Fruit fly (Drosophila melanogaster): ENCODE measurements around the gene CG31550.

The CG31550 gene

DNA sequence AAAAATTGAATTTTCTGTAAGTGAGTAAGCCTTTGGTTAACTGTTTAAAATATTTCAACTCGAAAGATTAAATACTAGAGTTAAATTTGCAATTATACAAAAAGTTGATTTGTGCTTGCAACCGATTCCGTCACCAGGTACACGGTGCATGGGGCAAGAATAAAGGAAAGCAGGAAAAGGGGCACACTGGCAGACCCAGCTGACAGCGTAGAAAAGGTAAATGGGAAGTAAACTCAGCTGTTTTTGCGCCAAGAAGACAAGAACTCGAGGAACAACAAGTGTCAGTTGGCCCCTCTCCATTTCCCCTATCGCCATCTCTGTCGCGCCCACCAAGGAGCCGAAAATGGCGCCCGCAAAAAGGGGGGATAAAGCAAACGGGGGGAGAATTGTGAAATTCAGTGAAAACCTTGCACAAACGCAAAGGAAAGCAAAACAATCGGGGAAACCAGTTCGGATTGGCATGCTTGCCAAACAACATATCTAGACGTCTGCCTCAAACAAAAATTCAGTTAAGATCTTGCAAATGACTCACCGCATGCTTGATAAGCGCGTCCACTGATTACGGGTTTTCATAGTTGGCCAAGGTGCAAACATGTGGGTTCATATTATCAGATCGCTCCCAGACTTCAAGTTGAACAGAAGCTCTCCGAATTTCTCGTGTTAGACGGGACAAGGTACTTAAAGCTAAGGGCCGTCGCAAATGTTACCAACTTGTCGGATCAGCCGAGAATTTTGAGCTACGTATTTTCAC, 22.0 kb upstream of the CG31550 start (continued):
- TF ChIP-seq CG30431 (GFP tag; optimal IDR thresholded peaks at IDR 0.05) (no peak), CTCF (GFP tag; optimal IDR thresholded peaks at IDR 0.05) (no peak), CG6689 (GFP tag; IDR thresholded peaks at IDR 0.05) (0 out of 2 replicates have a peak, but pooled peaks have one; percentile 7), NC2α (GFP tag; optimal IDR thresholded peaks at IDR 0.05) (no peak), nom (GFP tag; optimal IDR thresholded peaks at IDR 0.05) (peak; percentile 50), Hmx (GFP tag; optimal IDR thresholded peaks at IDR 0.05) (no peak), Rfx (GFP tag; IDR thresholded peaks at IDR 0.05) (no peak), CG10543 (GFP tag; optimal IDR thresholded peaks at IDR 0.05) (no peak), dimm (GFP tag; IDR thresholded peaks at IDR 0.05) (no peak), fd3F (GFP tag; optimal IDR thresholded peaks at IDR 0.05) (no peak), gt (GFP tag; IDR thresholded peaks at IDR 0.05) (no peak), CG34224 (GFP tag; IDR thresholded peaks at IDR 0.05; ENCODE audit: partially characterized antibody) (no peak), Meics (GFP tag; optimal IDR thresholded peaks at IDR 0.05) (no peak), btn (GFP tag; optimal IDR thresholded peaks at IDR 0.05) (no peak), wor (GFP tag; IDR thresholded peaks at IDR 0.05) (no peak), Dp (GFP tag; optimal IDR thresholded peaks at IDR 0.05) (peak; percentile 29), Stat92E (GFP tag; optimal IDR thresholded peaks at IDR 0.05) (peak in 1 of 3 experiments; percentile 30), gfzf (GFP tag; optimal IDR thresholded peaks at IDR 0.05) (peak; percentile 86), CG17829 (tag; optimal IDR thresholded peaks at IDR 0.05) (peak; percentile 11), HLH4C (GFP tag; IDR thresholded peaks at IDR 0.05; ENCODE audit: partially characterized antibody) (no peak), bbx (GFP tag; IDR thresholded peaks at IDR 0.05; ENCODE audit: partially characterized antibody) (peak; percentile 22; the same call in 1 of the 2 replicates), Ets65A (GFP tag) (no peak), Ptx1 (GFP tag; IDR thresholded peaks at IDR 0.05) (no peak), CG9932 (GFP tag; IDR thresholded peaks at IDR 0.05) (no peak), CG12236 (GFP tag; optimal IDR thresholded peaks at IDR 0.05) (no peak), pan (optimal IDR thresholded peaks at IDR 0.05) (no peak), pan (GFP tag; optimal IDR thresholded peaks at IDR 0.05 in 1 of 2, IDR thresholded peaks at IDR 0.05 in 1 of 2) (no peak), HLH3B (GFP tag; IDR thresholded peaks at IDR 0.05) (no peak), CG5180 (GFP tag; optimal IDR thresholded peaks at IDR 0.05) (no peak), ftz-f1 (GFP tag; optimal IDR thresholded peaks at IDR 0.05) (no peak), Dad (GFP tag; optimal IDR thresholded peaks at IDR 0.05) (no peak), CG13123 (GFP tag; optimal IDR thresholded peaks at IDR 0.05) (no peak), Taf1 (GFP tag; IDR thresholded peaks at IDR 0.05) (no peak), vnd (GFP tag; IDR thresholded peaks at IDR 0.05; ENCODE audit: partially characterized antibody) (no peak), Usf (GFP tag; optimal IDR thresholded peaks at IDR 0.05) (no peak), bab2 (GFP tag; optimal IDR thresholded peaks at IDR 0.05) (no peak), tio (GFP tag; optimal IDR thresholded peaks at IDR 0.05) (no peak), dm (GFP tag; optimal IDR thresholded peaks at IDR 0.05) (no peak), Opbp (GFP tag; IDR thresholded peaks at IDR 0.05; ENCODE audit: partially characterized antibody) (no peak), dan (GFP tag; IDR thresholded peaks at IDR 0.05) (no peak), sima (GFP tag; optimal IDR thresholded peaks at IDR 0.05) (no peak), MTF-1 (GFP tag; optimal IDR thresholded peaks at IDR 0.05; ENCODE audit: borderline replicate concordance) (no peak), az2 (GFP tag; optimal IDR thresholded peaks at IDR 0.05) (no peak), Doc2 (GFP tag; IDR thresholded peaks at IDR 0.05) (no peak), Hr39 (optimal IDR thresholded peaks at IDR 0.05) (no peak), Dip2 (GFP tag; IDR thresholded peaks at IDR 0.05) (no peak), Abd-B (GFP tag; optimal IDR thresholded peaks at IDR 0.05) (no peak), crp (GFP tag; optimal IDR thresholded peaks at IDR 0.05) (peak; percentile 67 to 94), Adf1 (GFP tag; IDR thresholded peaks at IDR 0.05) (no peak), gce (GFP tag; IDR thresholded peaks at IDR 0.05) (no peak), Sox100B (GFP tag; optimal IDR thresholded peaks at IDR 0.05) (no peak)

All from whole organism, embryonic.